Worm (Caenorhabditis elegans) whole organism, L2 larva: ENCODE data around the gene str-41.

Source experiments
- C34F6.9 ChIP-seq: fragments of 150-350 bp; optimal IDR thresholded peaks from 2 replicates; lab custom pipeline; 2014; ENCODE audit warnings: missing biosample characterization, missing genetic modification characterization
- F13H6.1 ChIP-seq: sonication (generic microtip); optimal IDR thresholded peaks from 2 replicates; lab custom pipeline; 2016; ENCODE audit warnings: missing genetic modification characterization, missing compliant biosample characterization
- R02D3.7 ChIP-seq: fragments of 150-350 bp; optimal IDR thresholded peaks from 2 replicates; lab custom pipeline; 2014; ENCODE audit warnings: missing biosample characterization, missing genetic modification characterization
- ZK546.5 ChIP-seq: sonication (generic microtip); optimal IDR thresholded peaks from 2 replicates; lab custom pipeline; 2017; ENCODE audit warnings: missing biosample characterization, missing genetic modification characterization
- alr-1 ChIP-seq: fragments of 150-350 bp; optimal IDR thresholded peaks from 2 replicates; lab custom pipeline; 2014; ENCODE audit warnings: missing biosample characterization, missing genetic modification characterization
- aly-2 ChIP-seq: fragments of 150-350 bp; optimal IDR thresholded peaks from 2 replicates; lab custom pipeline; 2014; ENCODE audit warnings: missing biosample characterization, missing genetic modification characterization
- ama-1 ChIP-seq: fragments of 150-350 bp; optimal IDR thresholded peaks from 2 replicates; lab custom pipeline; 2018; ENCODE audit warnings: inconsistent platforms
- blmp-1 ChIP-seq: sonication (generic microtip); optimal IDR thresholded peaks from 2 replicates; lab custom pipeline; 2017; ENCODE audit warnings: missing genetic modification characterization, mild to moderate bottlenecking, missing compliant biosample characterization, antibody characterized with exemption, moderate library complexity; ENCODE audit not compliant: insufficient read depth
- ceh-16 ChIP-seq: fragments of 150-350 bp; optimal IDR thresholded peaks from 2 replicates; lab custom pipeline; 2014; ENCODE audit warnings: missing biosample characterization, missing genetic modification characterization
- ceh-82 ChIP-seq: fragments of 150-350 bp; optimal IDR thresholded peaks from 2 replicates; lab custom pipeline; 2014; ENCODE audit warnings: missing biosample characterization, missing genetic modification characterization
- crh-2 ChIP-seq: sonication (generic microtip); optimal IDR thresholded peaks from 2 replicates; lab custom pipeline; 2017; ENCODE audit warnings: missing biosample characterization, missing genetic modification characterization
- dmd-4 ChIP-seq: sonication (generic microtip); optimal IDR thresholded peaks from 2 replicates; lab custom pipeline; 2017; ENCODE audit warnings: missing biosample characterization, missing genetic modification characterization
- egl-27 ChIP-seq: sonication (generic microtip); optimal IDR thresholded peaks from 3 replicates; lab custom pipeline; 2017; ENCODE audit warnings: missing biosample characterization, missing genetic modification reagents, missing genetic modification characterization
- elt-1 ChIP-seq: fragments of 150-350 bp; optimal IDR thresholded peaks from 2 replicates; lab custom pipeline; 2014; ENCODE audit warnings: missing biosample characterization, missing genetic modification characterization
- elt-3 ChIP-seq: sonication (generic microtip); optimal IDR thresholded peaks from 2 replicates; lab custom pipeline; 2017; ENCODE audit warnings: missing biosample characterization, missing genetic modification characterization
- fos-1 ChIP-seq: fragments of 150-350 bp; optimal IDR thresholded peaks from 2 replicates; lab custom pipeline; 2014; ENCODE audit warnings: missing biosample characterization, missing genetic modification characterization
- gmeb-1 ChIP-seq: fragments of 150-350 bp; optimal IDR thresholded peaks from 2 replicates; lab custom pipeline; 2014; ENCODE audit warnings: missing biosample characterization, missing genetic modification characterization
- lin-39 ChIP-seq: fragments of 150-350 bp; optimal IDR thresholded peaks from 2 replicates; lab custom pipeline; 2014; ENCODE audit warnings: missing biosample characterization, missing genetic modification reagents, missing genetic modification characterization
- lsy-2 ChIP-seq, 2 experiments: fragments of 150-350 bp in 1 of 2; sonication (generic microtip) in 1 of 2; optimal IDR thresholded peaks; 2 replicates each; lab custom pipeline; 2014 to 2017; ENCODE audit warnings: missing biosample characterization in 2 of 2, missing genetic modification characterization in 2 of 2
- mab-5 ChIP-seq: fragments of 150-350 bp; optimal IDR thresholded peaks from 2 replicates; lab custom pipeline; 2014; ENCODE audit warnings: missing biosample characterization, missing genetic modification characterization
- mbf-1 ChIP-seq: sonication (generic microtip); optimal IDR thresholded peaks from 2 replicates; lab custom pipeline; 2017; ENCODE audit warnings: missing biosample characterization, missing genetic modification characterization
- mdl-1 ChIP-seq, 2 experiments: fragments of 150-350 bp in 1 of 2; sonication (generic microtip) in 1 of 2; optimal IDR thresholded peaks; 2 replicates each; lab custom pipeline; 2017; ENCODE audit warnings: missing biosample characterization in 2 of 2, missing genetic modification characterization in 2 of 2
- nhr-10 ChIP-seq: sonication (generic microtip); optimal IDR thresholded peaks from 2 replicates; lab custom pipeline; 2017; ENCODE audit warnings: missing biosample characterization, missing genetic modification characterization
- nhr-11 ChIP-seq: fragments of 150-350 bp; optimal IDR thresholded peaks from 2 replicates; lab custom pipeline; 2014; ENCODE audit warnings: missing biosample characterization, missing genetic modification characterization
- nhr-12 ChIP-seq: fragments of 150-350 bp; optimal IDR thresholded peaks from 2 replicates; lab custom pipeline; 2014; ENCODE audit warnings: missing biosample characterization, missing genetic modification characterization
- nhr-129 ChIP-seq: fragments of 150-350 bp; optimal IDR thresholded peaks from 2 replicates; lab custom pipeline; 2014; ENCODE audit warnings: missing biosample characterization, missing genetic modification characterization
- nhr-21 ChIP-seq: fragments of 150-350 bp; optimal IDR thresholded peaks from 2 replicates; lab custom pipeline; 2014; ENCODE audit warnings: missing biosample characterization, missing genetic modification characterization
- nhr-23 ChIP-seq: fragments of 150-350 bp; optimal IDR thresholded peaks from 2 replicates; lab custom pipeline; 2014; ENCODE audit warnings: missing biosample characterization, missing genetic modification reagents, missing genetic modification characterization
- nhr-237 ChIP-seq: fragments of 150-350 bp; optimal IDR thresholded peaks from 2 replicates; lab custom pipeline; 2014; ENCODE audit warnings: missing biosample characterization, missing genetic modification characterization
- nhr-25 ChIP-seq: fragments of 150-350 bp; sonication (generic microtip); optimal IDR thresholded peaks from 3 replicates; lab custom pipeline; 2014; ENCODE audit warnings: missing biosample characterization, missing genetic modification characterization
- nhr-6 ChIP-seq: fragments of 150-350 bp; optimal IDR thresholded peaks from 2 replicates; lab custom pipeline; 2014; ENCODE audit warnings: missing biosample characterization, missing genetic modification characterization
- peb-1 ChIP-seq: fragments of 150-350 bp; optimal IDR thresholded peaks from 2 replicates; lab custom pipeline; 2014; ENCODE audit warnings: missing biosample characterization, missing genetic modification characterization
- sem-4 ChIP-seq: fragments of 150-350 bp; optimal IDR thresholded peaks from 2 replicates; lab custom pipeline; 2014; ENCODE audit warnings: missing biosample characterization, missing genetic modification reagents, missing genetic modification characterization
- skn-1 ChIP-seq: sonication (generic microtip); optimal IDR thresholded peaks from 2 replicates; lab custom pipeline; 2017; ENCODE audit warnings: missing biosample characterization, missing genetic modification characterization
- sma-3 ChIP-seq: sonication (generic microtip); optimal IDR thresholded peaks from 2 replicates; lab custom pipeline; 2016; ENCODE audit warnings: missing genetic modification reagents, missing genetic modification characterization, missing compliant biosample characterization
- sma-9 ChIP-seq, 2 experiments: fragments of 150-350 bp in 1 of 2; sonication (generic microtip) in 1 of 2; optimal IDR thresholded peaks; 2 replicates each; lab custom pipeline; 2014 to 2016; ENCODE audit warnings: missing genetic modification characterization in 2 of 2, mild to moderate bottlenecking in 1 of 2, missing biosample characterization in 1 of 2, missing compliant biosample characterization in 1 of 2, missing genetic modification reagents in 1 of 2, moderate library complexity in 1 of 2
- snpc-4 ChIP-seq: fragments of 150-350 bp; optimal IDR thresholded peaks from 2 replicates; lab custom pipeline; 2014; ENCODE audit warnings: missing biosample characterization, missing genetic modification characterization
- unc-39 ChIP-seq: fragments of 150-350 bp; optimal IDR thresholded peaks from 2 replicates; lab custom pipeline; 2014; ENCODE audit warnings: missing biosample characterization, missing genetic modification characterization
- unc-55 ChIP-seq: fragments of 150-350 bp; sonication (generic microtip); optimal IDR thresholded peaks from 3 replicates; lab custom pipeline; 2014; ENCODE audit warnings: missing biosample characterization, missing genetic modification reagents, missing genetic modification characterization
- unc-62 ChIP-seq: fragments of 150-350 bp; optimal IDR thresholded peaks from 2 replicates; lab custom pipeline; 2014; ENCODE audit warnings: missing biosample characterization, missing genetic modification reagents, missing genetic modification characterization
- zag-1 ChIP-seq: fragments of 150-350 bp; optimal IDR thresholded peaks from 2 replicates; lab custom pipeline; 2014; ENCODE audit warnings: missing biosample characterization, missing genetic modification characterization
- ztf-1 ChIP-seq: fragments of 200-800 bp; sonication (Bioruptor generic); conservative IDR thresholded peaks from 2 replicates; pipeline ENCODE4 v1.3.6; 2022; ENCODE audit warnings: missing genetic modification characterization, missing compliant biosample characterization
- ztf-11 ChIP-seq: sonication (generic microtip); optimal IDR thresholded peaks from 2 replicates; lab custom pipeline; 2017; ENCODE audit warnings: missing biosample characterization, missing genetic modification characterization
- ztf-4 ChIP-seq: fragments of 150-350 bp; optimal IDR thresholded peaks from 2 replicates; lab custom pipeline; 2014; ENCODE audit warnings: missing biosample characterization, missing genetic modification characterization

Gene str-41

DNA sequence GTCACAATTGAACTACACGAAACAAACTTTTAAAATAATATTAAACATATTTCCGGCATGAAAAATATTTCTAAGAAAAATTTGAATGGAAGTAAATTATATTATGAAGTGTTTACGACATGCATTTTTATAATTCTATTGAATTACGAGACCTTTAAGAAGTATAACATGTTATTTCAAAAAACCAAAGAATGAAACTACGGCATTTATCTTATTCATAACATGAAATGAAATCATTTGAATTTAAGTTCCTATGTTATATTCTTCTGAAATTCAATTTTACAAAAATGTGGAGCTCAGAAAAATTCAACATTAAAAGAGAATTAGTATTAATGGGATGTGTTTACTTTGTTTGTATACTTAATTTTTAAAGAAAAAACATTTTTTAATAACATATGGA lies 19.2 kb downstream of the str-41 start, which contains the start of gene srw-71:
Gene srw-71, minus strand, starts transcription at position 101 of the 400 bp plus-strand sequence.
- TF ChIP-seq ztf-11 (tag; lab: Kevin White, UChicago) (no peak), R02D3.7 (tag; lab: Kevin White, UChicago) (no peak), lin-39 (no peak), F13H6.1 (no peak), elt-1 (tag; lab: Kevin White, UChicago) (no peak), nhr-12 (tag; lab: Kevin White, UChicago) (no peak), lsy-2 (tag; optimal IDR thresholded peaks at IDR 0.05; lab: Kevin White, UChicago) (no peak), nhr-11 (tag; lab: Kevin White, UChicago) (no peak), mbf-1 (tag; lab: Kevin White, UChicago) (no peak), egl-27 (tag; lab: Kevin White, UChicago) (no peak), snpc-4 (tag; lab: Kevin White, UChicago) (no peak), ZK546.5 (tag; lab: Kevin White, UChicago) (no peak), ceh-16 (tag; lab: Kevin White, UChicago) (no peak), ceh-82 (no peak), unc-55 (GFP tag; lab: Kevin White, UChicago) (no peak), ztf-1 (GFP tag; lab: Robert Waterston, UW) (no peak), sem-4 (tag; lab: Kevin White, UChicago) (no peak), nhr-10 (no peak), nhr-23 (tag; lab: Kevin White, UChicago) (no peak)

DNA sequence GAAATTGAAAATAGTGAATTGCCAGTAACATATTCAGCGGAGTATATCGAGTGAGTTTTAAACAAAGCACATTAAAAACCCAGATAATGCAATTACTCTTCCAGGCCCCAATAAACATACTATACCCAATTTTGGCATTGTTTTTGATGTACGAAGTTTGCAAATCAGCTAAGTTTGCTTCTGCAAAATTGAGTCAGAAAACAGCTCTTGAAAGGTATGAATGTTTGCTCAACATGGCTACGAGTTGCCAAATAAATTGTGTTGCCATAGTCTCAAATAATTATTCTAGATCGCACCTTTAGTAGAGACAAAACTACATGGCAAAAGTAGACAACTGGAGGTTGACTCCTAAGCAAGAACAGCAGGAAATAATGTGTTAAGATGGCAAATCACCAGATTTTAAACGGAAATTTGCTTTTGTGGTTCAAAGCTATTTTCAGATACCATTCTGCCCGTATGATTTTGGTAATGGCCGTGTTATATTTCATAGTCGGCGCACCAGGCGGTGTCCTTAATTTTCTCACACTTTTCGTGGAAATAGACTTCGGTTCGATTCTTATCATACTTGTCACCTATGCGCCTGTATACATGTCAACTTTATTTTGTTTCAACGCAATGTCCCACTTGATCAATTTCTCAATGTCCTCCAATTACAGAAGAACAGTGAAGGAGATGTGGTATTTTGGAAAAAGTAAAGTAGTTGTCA lies 20.8 kb downstream of the str-41 start:
- TF ChIP-seq ama-1 (peak; percentile 82), egl-27 (tag; lab: Kevin White, UChicago) (no peak), nhr-129 (tag; lab: Kevin White, UChicago) (peak; percentile 10), ztf-4 (tag; lab: Kevin White, UChicago) (peak; percentile 45), nhr-21 (tag; lab: Kevin White, UChicago) (peak; percentile 33)

DNA sequence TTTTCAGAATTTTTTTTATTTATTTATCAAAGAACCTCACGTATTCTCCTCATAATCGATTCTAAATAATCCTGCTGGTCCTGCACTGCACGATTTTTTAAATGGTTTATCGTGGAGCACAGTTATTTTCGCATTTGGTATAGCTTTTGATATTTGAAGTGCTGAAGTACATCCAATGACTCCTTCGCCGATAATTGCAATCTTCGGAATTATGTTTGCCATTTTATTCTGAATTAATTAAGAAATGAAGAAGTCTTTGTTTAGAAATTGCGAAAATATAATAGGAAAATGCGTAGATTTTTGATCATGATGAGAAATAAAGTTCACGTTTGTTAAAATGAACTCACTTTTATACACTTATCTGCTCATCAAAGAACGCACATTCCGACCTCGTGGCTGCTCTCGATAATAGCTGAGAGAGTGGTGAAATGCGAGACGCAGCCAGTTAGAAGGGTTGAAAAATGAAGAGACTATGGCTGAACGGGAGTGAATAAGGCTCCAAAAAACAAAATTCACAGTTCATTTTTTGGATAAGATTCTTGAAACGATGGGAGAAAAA lies 23.1 kb downstream of the str-41 start:
- TF ChIP-seq mdl-1 (tag; optimal IDR thresholded peaks at IDR 0.05; lab: Kevin White, UChicago) (peak; percentile 87 to 88), elt-1 (tag; lab: Kevin White, UChicago) (no peak), lsy-2 (tag; optimal IDR thresholded peaks at IDR 0.05; lab: Kevin White, UChicago) (peak in 1 of 2 experiments; percentile 71), sma-9 (GFP tag; optimal IDR thresholded peaks at IDR 0.05; lab: Kevin White, UChicago) (peak; percentile 95), sma-9 (tag; optimal IDR thresholded peaks at IDR 0.05; lab: Kevin White, UChicago) (no peak), unc-39 (tag; lab: Kevin White, UChicago) (no peak), gmeb-1 (tag; lab: Kevin White, UChicago) (peak; percentile 16), sem-4 (tag; lab: Kevin White, UChicago) (peak; percentile 46), zag-1 (tag; lab: Kevin White, UChicago) (peak; percentile 37), lin-39 (no peak), mbf-1 (tag; lab: Kevin White, UChicago) (no peak), snpc-4 (tag; lab: Kevin White, UChicago) (no peak), R02D3.7 (tag; lab: Kevin White, UChicago) (no peak), alr-1 (tag; lab: Kevin White, UChicago) (no peak), ama-1 (peak; percentile 88), unc-62 (no peak), ceh-16 (tag; lab: Kevin White, UChicago) (no peak), ztf-11 (tag; lab: Kevin White, UChicago) (no peak), dmd-4 (tag; lab: Kevin White, UChicago) (no peak), nhr-237 (no peak), blmp-1 (no peak), nhr-23 (tag; lab: Kevin White, UChicago) (no peak), ceh-82 (no peak), aly-2 (no peak), F13H6.1 (peak; percentile 64), nhr-11 (tag; lab: Kevin White, UChicago) (no peak), nhr-129 (tag; lab: Kevin White, UChicago) (peak; percentile 48), ztf-1 (GFP tag; lab: Robert Waterston, UW) (no peak), mab-5 (no peak), peb-1 (no peak), crh-2 (tag; lab: Kevin White, UChicago) (peak; percentile 78), skn-1 (tag; lab: Kevin White, UChicago) (peak; percentile 34), unc-55 (GFP tag; lab: Kevin White, UChicago) (no peak), elt-3 (no peak), sma-3 (GFP tag; lab: Kevin White, UChicago) (no peak), fos-1 (tag; lab: Kevin White, UChicago) (peak; percentile 49), C34F6.9 (tag; lab: Kevin White, UChicago) (peak; percentile 76), nhr-25 (no peak), nhr-10 (no peak), ZK546.5 (tag; lab: Kevin White, UChicago) (no peak), nhr-6 (tag; lab: Kevin White, UChicago) (no peak), ztf-4 (tag; lab: Kevin White, UChicago) (peak; percentile 6)
